Fruit fly (Drosophila melanogaster) whole organism, prepupa: ENCODE measurements around the gene Tep4.

ENCODE experiments used
- Blimp-1 ChIP-seq: fragments of 200-800 bp; sonication (Bioruptor generic); optimal IDR thresholded peaks from 3 replicates; lab custom pipeline; 2017; ENCODE audit warnings: missing biosample characterization, missing genetic modification characterization, mild to moderate bottlenecking, moderate library complexity, missing genetic modification reagents
- CG10631 ChIP-seq: fragments of 200-800 bp; sonication (Bioruptor generic); optimal IDR thresholded peaks from 2 replicates; lab custom pipeline; 2016; ENCODE audit warnings: missing biosample characterization, missing genetic modification characterization
- CG10669 ChIP-seq: fragments of 200-800 bp; sonication (Bioruptor generic); optimal IDR thresholded peaks from 3 replicates; lab custom pipeline; 2018; ENCODE audit warnings: missing biosample characterization, mild to moderate bottlenecking, missing genetic modification characterization, moderate library complexity
- CG11294 ChIP-seq: fragments of 200-800 bp; sonication (Bioruptor generic); IDR thresholded peaks from 2 replicates; pipeline ENCODE4 v1.3.6; 2022; ENCODE audit warnings: missing biosample characterization, missing genetic modification characterization
- CG11762 ChIP-seq: fragments of 200-800 bp; sonication (Bioruptor generic); optimal IDR thresholded peaks from 3 replicates; lab custom pipeline; 2016; ENCODE audit warnings: missing biosample characterization, missing genetic modification characterization; ENCODE audit not compliant: insufficient read depth
- CG11902 ChIP-seq: fragments of 200-800 bp; sonication (Bioruptor generic); optimal IDR thresholded peaks from 3 replicates; lab custom pipeline; 2016; ENCODE audit warnings: missing biosample characterization, missing genetic modification characterization
- CG15336 ChIP-seq: fragments of 200-800 bp; sonication (Bioruptor generic); IDR thresholded peaks from 2 replicates; pipeline ENCODE4 v1.3.6; 2022; ENCODE audit warnings: missing biosample characterization, missing genetic modification characterization
- CG1621 ChIP-seq: fragments of 200-800 bp; sonication (Bioruptor generic); optimal IDR thresholded peaks from 3 replicates; lab custom pipeline; 2018; ENCODE audit warnings: missing biosample characterization, mild to moderate bottlenecking, missing genetic modification characterization
- CG16779 ChIP-seq: fragments of 200-800 bp; sonication (Bioruptor generic); optimal IDR thresholded peaks from 3 replicates; lab custom pipeline; 2017; ENCODE audit warnings: missing biosample characterization, mild to moderate bottlenecking, missing genetic modification characterization
- CG3032 ChIP-seq: fragments of 200-800 bp; optimal IDR thresholded peaks from 2 replicates; lab custom pipeline; 2019; ENCODE audit warnings: missing biosample characterization, mild to moderate bottlenecking, missing genetic modification characterization, moderate library complexity
- CG31627 ChIP-seq: fragments of 200-800 bp; sonication (Bioruptor generic); optimal IDR thresholded peaks from 3 replicates; lab custom pipeline; 2016; ENCODE audit warnings: missing biosample characterization, missing genetic modification characterization
- CG32006 ChIP-seq: fragments of 200-800 bp; sonication (Bioruptor generic); optimal IDR thresholded peaks from 3 replicates; lab custom pipeline; 2017; ENCODE audit warnings: missing biosample characterization, mild to moderate bottlenecking, missing genetic modification characterization
- CG6276 ChIP-seq: fragments of 200-800 bp; sonication (Bioruptor generic); optimal IDR thresholded peaks from 2 replicates; lab custom pipeline; 2017; ENCODE audit warnings: missing biosample characterization, mild to moderate bottlenecking, missing genetic modification characterization
- CG6792 ChIP-seq: fragments of 200-800 bp; sonication (Bioruptor generic); optimal IDR thresholded peaks from 3 replicates; lab custom pipeline; 2016; ENCODE audit warnings: missing biosample characterization, missing genetic modification characterization
- CG6808 ChIP-seq: fragments of 200-800 bp; sonication (Bioruptor generic); optimal IDR thresholded peaks from 3 replicates; lab custom pipeline; 2017; ENCODE audit warnings: missing biosample characterization, missing genetic modification characterization, mild to moderate bottlenecking, moderate library complexity, missing genetic modification reagents
- CG6854 ChIP-seq: fragments of 200-800 bp; sonication (Bioruptor generic); optimal IDR thresholded peaks from 2 replicates; lab custom pipeline; 2017; ENCODE audit warnings: missing biosample characterization, mild to moderate bottlenecking, missing genetic modification characterization
- CG7368 ChIP-seq: fragments of 200-800 bp; sonication (Bioruptor generic); optimal IDR thresholded peaks from 3 replicates; lab custom pipeline; 2016; ENCODE audit warnings: missing biosample characterization, missing genetic modification characterization
- CG8319 ChIP-seq: fragments of 200-800 bp; sonication (Bioruptor generic); optimal IDR thresholded peaks from 3 replicates; lab custom pipeline; 2016; ENCODE audit warnings: missing biosample characterization, missing genetic modification characterization
- CG8632 ChIP-seq: fragments of 200-800 bp; sonication (Bioruptor generic); optimal IDR thresholded peaks from 3 replicates; lab custom pipeline; 2016; ENCODE audit warnings: missing biosample characterization, missing genetic modification characterization
- CG9139 ChIP-seq: fragments of 200-800 bp; sonication (Bioruptor generic); optimal IDR thresholded peaks from 3 replicates; lab custom pipeline; 2017; ENCODE audit warnings: missing biosample characterization, mild to moderate bottlenecking, missing genetic modification characterization
- Eip75B ChIP-seq: fragments of 200-800 bp; sonication (Bioruptor generic); optimal IDR thresholded peaks from 3 replicates; lab custom pipeline; 2016; ENCODE audit warnings: missing biosample characterization, missing genetic modification characterization
- Eip78C ChIP-seq: fragments of 200-800 bp; sonication (Bioruptor generic); peaks from one replicate; lab custom pipeline; 2016; ENCODE audit warnings: missing biosample characterization, missing genetic modification characterization
- Eip93F ChIP-seq: fragments of 200-800 bp; sonication (Bioruptor generic); optimal IDR thresholded peaks from 2 replicates; lab custom pipeline; 2016; ENCODE audit warnings: missing biosample characterization, mild to moderate bottlenecking, missing genetic modification characterization
- Ets21C ChIP-seq: fragments of 200-800 bp; sonication (Bioruptor generic); optimal IDR thresholded peaks from 3 replicates; lab custom pipeline; 2016; ENCODE audit warnings: missing biosample characterization, missing genetic modification characterization
- Gug ChIP-seq: fragments of 200-800 bp; sonication (Bioruptor generic); IDR thresholded peaks from 2 replicates; pipeline ENCODE4 v1.3.6; 2022; ENCODE audit warnings: missing biosample characterization, missing genetic modification characterization
- Hr38 ChIP-seq: sonication (Bioruptor generic); optimal IDR thresholded peaks from 2 replicates; lab custom pipeline; 2016; ENCODE audit warnings: missing biosample characterization, missing genetic modification characterization
- Hr39 ChIP-seq: fragments of 200-800 bp; sonication (Bioruptor generic); optimal IDR thresholded peaks from 2 replicates; lab custom pipeline; 2016; ENCODE audit warnings: missing biosample characterization, missing genetic modification characterization
- Hr4 ChIP-seq: fragments of 200-800 bp; sonication (Bioruptor generic); optimal IDR thresholded peaks from 3 replicates; lab custom pipeline; 2016; ENCODE audit warnings: missing biosample characterization, missing genetic modification characterization
- OdsH ChIP-seq: fragments of 200-800 bp; sonication (Bioruptor generic); optimal IDR thresholded peaks from 3 replicates; lab custom pipeline; 2016; ENCODE audit warnings: missing biosample characterization, missing genetic modification characterization
- Smox ChIP-seq: fragments of 200-800 bp; sonication (Bioruptor generic); optimal IDR thresholded peaks from 3 replicates; lab custom pipeline; 2016; ENCODE audit warnings: missing biosample characterization, missing genetic modification characterization
- Sox14 ChIP-seq: fragments of 200-800 bp; sonication (Bioruptor generic); optimal IDR thresholded peaks from 3 replicates; lab custom pipeline; 2016; ENCODE audit warnings: missing biosample characterization, missing genetic modification characterization
- achi ChIP-seq: fragments of 200-800 bp; sonication (Bioruptor generic); optimal IDR thresholded peaks from 3 replicates; lab custom pipeline; 2016; ENCODE audit warnings: missing biosample characterization, missing genetic modification characterization
- acj6 ChIP-seq: fragments of 200-800 bp; sonication (Bioruptor generic); optimal IDR thresholded peaks from 3 replicates; lab custom pipeline; 2016; ENCODE audit warnings: missing biosample characterization, missing genetic modification characterization
- dac ChIP-seq: fragments of 200-800 bp; sonication (Bioruptor generic); optimal IDR thresholded peaks from 2 replicates; lab custom pipeline; 2017; ENCODE audit warnings: missing biosample characterization, mild to moderate bottlenecking, missing genetic modification characterization
- dsx ChIP-seq: fragments of 200-800 bp; optimal IDR thresholded peaks from 3 replicates; lab custom pipeline; 2019; ENCODE audit warnings: missing biosample characterization, mild to moderate bottlenecking, missing genetic modification characterization, moderate library complexity; ENCODE audit not compliant: poor library complexity, severe bottlenecking
- eg ChIP-seq: fragments of 200-800 bp; sonication (Bioruptor generic); IDR thresholded peaks from 3 replicates; pipeline ENCODE4 v1.3.6; 2022; ENCODE audit warnings: missing biosample characterization, missing genetic modification characterization
- fd59A ChIP-seq: fragments of 200-800 bp; sonication (Bioruptor generic); optimal IDR thresholded peaks from 2 replicates; lab custom pipeline; 2017; ENCODE audit warnings: missing biosample characterization, mild to moderate bottlenecking, missing genetic modification characterization, missing genetic modification reagents
- fkh ChIP-seq: fragments of 200-800 bp; sonication (Bioruptor generic); optimal IDR thresholded peaks from 3 replicates; lab custom pipeline; 2017; ENCODE audit warnings: missing biosample characterization, mild to moderate bottlenecking, missing genetic modification characterization, moderate library complexity
- lz ChIP-seq: fragments of 200-800 bp; sonication (Bioruptor generic); optimal IDR thresholded peaks from 3 replicates; lab custom pipeline; 2016; ENCODE audit warnings: missing biosample characterization, missing genetic modification characterization
- pdm3 ChIP-seq: fragments of 200-800 bp; sonication (Bioruptor generic); optimal IDR thresholded peaks from 3 replicates; lab custom pipeline; 2016; ENCODE audit warnings: missing biosample characterization, missing genetic modification characterization
- salr ChIP-seq, 2 experiments: fragments of 200-800 bp; sonication (Bioruptor generic); optimal IDR thresholded peaks; 3 replicates each; lab custom pipeline; 2016 to 2018; ENCODE audit warnings: missing biosample characterization in 2 of 2, missing genetic modification characterization in 2 of 2, mild to moderate bottlenecking in 1 of 2
- spab ChIP-seq: fragments of 200-800 bp; sonication (Bioruptor generic); optimal IDR thresholded peaks from 2 replicates; lab custom pipeline; 2017; ENCODE audit warnings: missing biosample characterization, mild to moderate bottlenecking, missing genetic modification characterization, missing genetic modification reagents
- ss ChIP-seq, 2 experiments: fragments of 200-800 bp; sonication (Bioruptor generic); optimal IDR thresholded peaks; 2 replicates in 1 of 2; 3 replicates in 1 of 2; lab custom pipeline; 2017 to 2018; ENCODE audit warnings: mild to moderate bottlenecking in 2 of 2, missing biosample characterization in 2 of 2, missing genetic modification characterization in 2 of 2, moderate library complexity in 1 of 2
- topi ChIP-seq: fragments of 200-800 bp; sonication (Bioruptor generic); optimal IDR thresholded peaks from 3 replicates; lab custom pipeline; 2016; ENCODE audit warnings: missing biosample characterization, missing genetic modification characterization

The Tep4 gene

DNA sequence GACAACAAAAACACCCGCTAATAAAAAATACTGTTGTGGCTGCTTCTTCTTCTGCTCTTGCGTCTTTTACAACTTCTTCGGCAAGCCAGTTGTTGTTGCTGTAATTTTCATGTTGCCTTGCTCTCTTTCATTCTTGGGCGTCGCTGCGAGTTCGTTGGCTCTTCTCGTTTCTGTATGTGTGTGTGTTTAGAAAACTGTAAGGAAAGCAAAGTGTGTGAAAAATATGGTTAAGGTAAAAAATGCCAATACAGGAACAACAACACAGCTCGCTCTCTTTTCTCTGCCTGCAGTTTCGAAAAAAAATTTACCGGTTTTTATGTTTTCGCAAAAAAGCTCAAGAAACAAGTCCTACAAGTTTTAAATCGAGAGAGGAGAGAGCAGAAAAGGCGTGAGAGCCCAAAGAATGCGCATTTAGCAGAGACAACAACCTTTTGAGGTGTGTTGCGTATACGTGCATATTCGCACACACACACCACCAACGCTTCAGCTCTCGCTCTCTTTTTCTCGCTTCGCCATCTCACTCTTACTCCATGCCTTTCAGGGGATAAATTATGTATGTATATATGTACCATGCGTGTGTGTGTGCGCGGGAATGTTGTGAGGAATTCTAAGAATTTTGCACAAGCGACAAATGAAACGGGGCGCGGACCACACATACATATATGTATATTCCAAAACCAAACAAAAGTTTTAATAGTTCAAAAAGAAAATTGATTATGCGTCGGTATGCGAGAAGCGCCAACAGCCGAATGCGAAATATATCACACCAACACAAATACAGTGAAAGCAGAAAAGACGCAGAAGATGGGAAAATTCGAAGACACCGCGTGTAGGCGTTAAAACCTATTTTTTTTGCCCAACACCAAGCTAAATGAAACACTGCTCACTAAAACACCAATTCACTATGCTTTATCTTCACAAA is 23.5 kb downstream of the Tep4 start (continued):
- TF ChIP-seq CG15336 (peak; percentile 9; the same call in 1 of the 2 replicates), dac (GFP tag; lab: Kevin White, UChicago) (no peak), CG16779 (no peak), fkh (GFP tag; lab: Kevin White, UChicago) (no peak), CG6808 (no peak), CG7368 (no peak), dsx (GFP tag; lab: Kevin White, UChicago) (peak; percentile 25), Ets21C (GFP tag; lab: Kevin White, UChicago) (no peak), CG10631 (GFP tag; lab: Kevin White, UChicago) (no peak), spab (GFP tag; lab: Kevin White, UChicago) (no peak), Eip75B (GFP tag; lab: Kevin White, UChicago) (no peak), eg (GFP tag; lab: Robert Waterston, UW) (no peak), CG10669 (GFP tag; lab: Kevin White, UChicago) (no peak), OdsH (no peak)
- TF ChIP-seq, all 60 proteins: peak for 13

DNA sequence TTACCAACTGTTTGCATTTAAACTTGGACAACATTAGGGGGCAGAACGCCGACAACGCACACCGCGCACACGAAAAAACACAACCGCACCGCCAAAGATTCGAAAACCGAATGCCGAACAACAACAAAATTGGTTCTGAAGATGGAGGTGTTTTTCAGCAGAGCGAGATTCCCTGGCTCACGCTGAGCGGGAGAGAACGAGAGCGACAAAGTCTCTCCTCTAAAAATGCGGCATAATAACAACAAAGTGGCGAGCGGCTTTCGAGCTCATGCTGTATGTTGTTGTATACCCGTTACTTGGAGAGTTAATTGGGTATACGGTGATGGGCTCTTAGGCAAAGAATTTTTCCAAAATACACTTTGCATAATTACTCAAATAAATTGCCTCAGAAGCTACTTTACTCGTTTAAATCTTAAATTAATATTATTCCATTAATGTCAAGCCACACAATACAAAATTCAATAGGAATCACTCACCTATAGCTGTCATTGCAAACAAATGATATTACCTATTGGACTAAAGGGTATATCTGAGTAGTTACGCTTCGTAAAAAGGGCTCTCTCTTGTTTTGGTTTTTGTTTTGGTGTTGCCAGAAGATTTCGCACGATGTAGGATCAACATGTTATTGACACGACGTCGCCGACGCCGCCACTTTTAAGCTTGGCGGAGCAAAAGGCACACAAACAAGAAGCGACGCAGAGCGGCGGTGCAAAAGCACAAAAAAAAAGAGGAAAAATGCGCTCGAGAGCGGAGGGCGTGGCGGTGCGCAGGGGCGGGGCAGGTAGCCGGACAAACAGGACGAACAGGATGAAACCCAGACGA is 24.4 kb downstream of the Tep4 start:
- TF ChIP-seq CG1621 (tag; lab: Kevin White, UChicago) (peak; percentile 85), acj6 (peak; percentile 94), lz (GFP tag; lab: Kevin White, UChicago) (peak; percentile 95), CG31627 (GFP tag; lab: Kevin White, UChicago) (peak; percentile 94), salr (GFP tag; optimal IDR thresholded peaks at IDR 0.05; lab: Kevin White, UChicago) (peak; percentile 77 to 90), fd59A (peak; percentile 93), topi (GFP tag; lab: Kevin White, UChicago) (peak; percentile 96), Blimp-1 (peak; percentile 81), CG3032 (tag; lab: Kevin White, UChicago) (peak; percentile 95), dsx (GFP tag; lab: Kevin White, UChicago) (peak; percentile 97), ss (GFP tag; optimal IDR thresholded peaks at IDR 0.05; lab: Kevin White, UChicago) (peak; percentile 91 to 93), Hr38 (no peak), OdsH (peak; percentile 96), Eip93F (GFP tag; lab: Kevin White, UChicago) (peak; percentile 90), CG8632 (GFP tag; lab: Kevin White, UChicago) (peak; percentile 93), CG9139 (GFP tag; lab: Kevin White, UChicago) (peak; percentile 84), CG10669 (GFP tag; lab: Kevin White, UChicago) (peak; percentile 93), CG6276 (GFP tag; lab: Kevin White, UChicago) (peak; percentile 88), dac (GFP tag; lab: Kevin White, UChicago) (peak; percentile 85), CG6854 (GFP tag; lab: Kevin White, UChicago) (peak; percentile 79), CG8319 (peak; percentile 76), Eip78C (GFP tag; lab: Kevin White, UChicago) (peak; percentile 98), Smox (GFP tag; lab: Kevin White, UChicago) (peak; percentile 93), CG32006 (GFP tag; lab: Kevin White, UChicago) (peak; percentile 97), CG11902 (GFP tag; lab: Kevin White, UChicago) (peak; percentile 86), Hr4 (GFP tag; lab: Kevin White, UChicago) (peak; percentile 93), Eip75B (GFP tag; lab: Kevin White, UChicago) (peak; percentile 95), Hr39 (GFP tag; lab: Kevin White, UChicago) (peak; percentile 94), CG15336 (peak; percentile 88), CG11762 (GFP tag; lab: Kevin White, UChicago) (peak; percentile 87), achi (GFP tag; lab: Kevin White, UChicago) (peak; percentile 91), Gug (GFP tag; lab: Robert Waterston, UW) (peak; percentile 79), CG6792 (GFP tag; lab: Kevin White, UChicago) (peak; percentile 91), Sox14 (GFP tag; lab: Kevin White, UChicago) (peak; percentile 96), pdm3 (peak; percentile 96), CG11294 (GFP tag; lab: Robert Waterston, UW) (peak; percentile 52; the same call in 1 of the 2 replicates), CG16779 (peak; percentile 86)
